Worm (Caenorhabditis elegans): ENCODE measurements around the gene uncp-18.

The uncp-18 gene

ce11 chrIV:440509-440908 is 50.1 kb downstream of the uncp-18 start, which contains the start of gene hum-8:
Gene hum-8 (minus strand): TSS chrIV:440554.
- TF ChIP-seq mml-1 (tag; optimal IDR thresholded peaks at IDR 0.05) (no peak), elt-3 (tag; optimal IDR thresholded peaks at IDR 0.05) (no peak), pha-4 (tag; optimal IDR thresholded peaks at IDR 0.05) (peak; percentile 67), elt-2 (tag; optimal IDR thresholded peaks at IDR 0.05) (peak; percentile 86), pqm-1 (tag; optimal IDR thresholded peaks at IDR 0.05) (peak; percentile 37)

Measured in whole organism, L3 larva.